3 worm cellular contexts compared by ENCODE assay signal in the genomic region with DNA sequence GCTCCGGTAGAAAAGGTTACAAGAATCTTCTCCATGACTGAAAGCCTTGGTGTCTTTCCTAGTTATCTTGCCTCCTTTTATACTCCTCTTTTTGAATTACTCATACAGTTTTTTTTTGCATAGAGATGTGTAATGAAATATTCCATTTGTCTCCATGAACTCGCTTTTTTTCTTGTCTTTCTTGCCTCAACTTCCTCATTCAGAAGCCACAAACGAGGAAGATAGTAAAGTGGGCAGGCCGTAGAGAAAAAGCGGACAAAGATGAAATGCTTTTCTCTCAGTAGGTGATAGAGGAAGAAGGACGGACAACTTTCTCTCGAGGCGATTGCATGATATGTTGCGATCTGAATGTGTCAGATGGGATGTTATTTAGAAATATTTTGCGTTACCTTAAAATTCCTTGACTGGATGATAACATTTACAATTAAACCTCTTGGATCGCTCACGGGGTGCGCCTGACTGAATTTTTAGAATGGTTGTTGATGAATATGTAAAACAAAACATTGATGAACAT.
A peak's percentile ranks its signal among the peaks of the same experiment; 100 is the strongest.
TF ChIP-seq lines count a peak whose summit lies in the region.

A gene (minus strand): TSS at position 51 of the 514 bp plus-strand sequence.

TF ChIP-seq in whole organism, L1 larva, 84 proteins besides CTCF, POLR2A, EP300 and RAD21:
- peak in 1 of 6 experiments; percentile 6 for TF ChIP-seq elt-3 (tag; optimal IDR thresholded peaks at IDR 0.05; lab: Kevin White, UChicago)
- peak; percentile 86 for TF ChIP-seq blmp-1 (tag; optimal IDR thresholded peaks at IDR 0.05; lab: Kevin White, UChicago)
- TF ChIP-seq ceh-82 (tag; optimal IDR thresholded peaks at IDR 0.05; lab: Kevin White, UChicago): no peak
- peak; percentile 5 for TF ChIP-seq nhr-85 (tag; lab: Kevin White, UChicago)
- no peak for TF ChIP-seq dsc-1 (tag; optimal IDR thresholded peaks at IDR 0.05; lab: Kevin White, UChicago)
- TF ChIP-seq lsy-2 (tag; optimal IDR thresholded peaks at IDR 0.05; lab: Kevin White, UChicago): no peak
- peak; percentile 1 for TF ChIP-seq snu-23 (GFP tag; optimal IDR thresholded peaks at IDR 0.05; lab: Kevin White, UChicago)
- peak; percentile 39 for TF ChIP-seq lin-14 (GFP tag; optimal IDR thresholded peaks at IDR 0.05; lab: Kevin White, UChicago)

TF ChIP-seq in whole organism, L2 larva, 48 proteins besides CTCF, POLR2A, EP300 and RAD21:
- no peak for TF ChIP-seq zag-1 (tag; optimal IDR thresholded peaks at IDR 0.05; lab: Kevin White, UChicago)
- TF ChIP-seq aly-2 (tag; optimal IDR thresholded peaks at IDR 0.05; lab: Kevin White, UChicago): no peak
- peak; percentile 62 for TF ChIP-seq blmp-1 (tag; optimal IDR thresholded peaks at IDR 0.05; lab: Kevin White, UChicago; ENCODE audit: insufficient read depth)
- TF ChIP-seq nhr-21 (tag; optimal IDR thresholded peaks at IDR 0.05; lab: Kevin White, UChicago): no peak
- TF ChIP-seq nhr-23 (tag; optimal IDR thresholded peaks at IDR 0.05; lab: Kevin White, UChicago): no peak
- no peak for TF ChIP-seq alr-1 (tag; optimal IDR thresholded peaks at IDR 0.05; lab: Kevin White, UChicago)
- TF ChIP-seq unc-39 (tag; optimal IDR thresholded peaks at IDR 0.05; lab: Kevin White, UChicago): no peak

TF ChIP-seq in whole organism, L3 larva, 47 proteins besides CTCF, POLR2A, EP300 and RAD21:
- TF ChIP-seq ztf-11 (tag; optimal IDR thresholded peaks at IDR 0.05; lab: Kevin White, UChicago) (no peak), fos-1 (tag; optimal IDR thresholded peaks at IDR 0.05; lab: Kevin White, UChicago) (no peak), mml-1 (tag; optimal IDR thresholded peaks at IDR 0.05; lab: Kevin White, UChicago) (no peak), ceh-82 (tag; optimal IDR thresholded peaks at IDR 0.05; lab: Kevin White, UChicago) (no peak), ZK546.5 (tag; optimal IDR thresholded peaks at IDR 0.05; lab: Kevin White, UChicago) (no peak), ceh-9 (tag; optimal IDR thresholded peaks at IDR 0.05; lab: Kevin White, UChicago) (no peak), R02D3.7 (tag; optimal IDR thresholded peaks at IDR 0.05; lab: Kevin White, UChicago) (no peak), unc-62 (GFP tag; optimal IDR thresholded peaks at IDR 0.05; lab: Kevin White, UChicago) (no peak), egl-27 (tag; optimal IDR thresholded peaks at IDR 0.05; lab: Kevin White, UChicago) (peak; percentile 61), nhr-25 (tag; optimal IDR thresholded peaks at IDR 0.05; lab: Kevin White, UChicago) (peak; percentile 47), ceh-28 (tag; optimal IDR thresholded peaks at IDR 0.05; lab: Kevin White, UChicago) (no peak), zag-1 (tag; optimal IDR thresholded peaks at IDR 0.05; lab: Kevin White, UChicago) (no peak), nhr-23 (tag; optimal IDR thresholded peaks at IDR 0.05; lab: Kevin White, UChicago) (peak; percentile 1), elt-1 (tag; optimal IDR thresholded peaks at IDR 0.05; lab: Kevin White, UChicago) (no peak), pha-4 (tag; optimal IDR thresholded peaks at IDR 0.05; lab: Kevin White, UChicago) (no peak)
TF ChIP-seq in whole organism, L3 larva: peak in this region for 3.
